Worm (Caenorhabditis elegans) whole organism, late embryonic: Measurements from ENCODE around the gene F38B6.7.

Experiments
- C08G9.2 ChIP-seq: sonication (generic microtip); optimal IDR thresholded peaks from 2 replicates; lab custom pipeline; 2016; ENCODE audit warnings: mild to moderate bottlenecking, missing genetic modification characterization, moderate library complexity, missing compliant biosample characterization
- C38D4.7 ChIP-seq: fragments of 200-800 bp; sonication (Bioruptor generic); optimal IDR thresholded peaks from 2 replicates; lab custom pipeline; 2018; ENCODE audit warnings: mild to moderate bottlenecking, missing genetic modification characterization, moderate library complexity, missing compliant biosample characterization
- F13H6.1 ChIP-seq: sonication (generic microtip); optimal IDR thresholded peaks from 2 replicates; lab custom pipeline; 2016; ENCODE audit warnings: missing genetic modification characterization, missing compliant biosample characterization
- T23F11.4 ChIP-seq: fragments of 200-800 bp; sonication (Bioruptor generic); optimal IDR thresholded peaks from 2 replicates; lab custom pipeline; 2018; ENCODE audit warnings: mild to moderate bottlenecking, missing genetic modification characterization, missing compliant biosample characterization
- Y22D7AL.16 ChIP-seq: sonication (generic microtip); optimal IDR thresholded peaks from 2 replicates; lab custom pipeline; 2016; ENCODE audit warnings: missing genetic modification characterization, missing compliant biosample characterization
- ahr-1 ChIP-seq: sonication (generic microtip); optimal IDR thresholded peaks from 2 replicates; lab custom pipeline; 2016; ENCODE audit warnings: missing genetic modification characterization, missing compliant biosample characterization
- ama-1 ChIP-seq: fragments of 150-350 bp; optimal IDR thresholded peaks from 2 replicates; lab custom pipeline; 2014
- ceh-14 ChIP-seq: sonication (generic microtip); optimal IDR thresholded peaks from 2 replicates; lab custom pipeline; 2016; ENCODE audit warnings: missing genotype, missing genetic modification characterization, missing compliant biosample characterization
- ceh-18 ChIP-seq: sonication (generic microtip); optimal IDR thresholded peaks from 2 replicates; lab custom pipeline; 2016; ENCODE audit warnings: missing genetic modification characterization, missing compliant biosample characterization
- ceh-19 ChIP-seq: fragments of 200-800 bp; sonication (Bioruptor generic); optimal IDR thresholded peaks from 2 replicates; lab custom pipeline; 2018; ENCODE audit warnings: mild to moderate bottlenecking, missing genetic modification characterization, missing compliant biosample characterization
- ceh-22 ChIP-seq: sonication (generic microtip); optimal IDR thresholded peaks from 2 replicates; lab custom pipeline; 2017; ENCODE audit warnings: missing biosample characterization, missing genetic modification characterization
- ceh-30 ChIP-seq: fragments of 150-350 bp; optimal IDR thresholded peaks from 2 replicates; lab custom pipeline; 2014; ENCODE audit warnings: missing biosample characterization, missing genetic modification characterization
- ceh-31 ChIP-seq: sonication (generic microtip); optimal IDR thresholded peaks from 2 replicates; lab custom pipeline; 2016; ENCODE audit warnings: missing genetic modification characterization, missing compliant biosample characterization
- ceh-48 ChIP-seq: sonication (generic microtip); optimal IDR thresholded peaks from 2 replicates; lab custom pipeline; 2016; ENCODE audit warnings: missing genetic modification characterization, inconsistent platforms, missing compliant biosample characterization
- ceh-6 ChIP-seq: fragments of 200-800 bp; sonication (Bioruptor generic); optimal IDR thresholded peaks from 2 replicates; lab custom pipeline; 2018; ENCODE audit warnings: mild to moderate bottlenecking, missing genetic modification characterization, missing compliant biosample characterization
- dve-1 ChIP-seq: sonication (generic microtip); optimal IDR thresholded peaks from 2 replicates; lab custom pipeline; 2017; ENCODE audit warnings: antibody characterized with exemption, mild to moderate bottlenecking, missing genetic modification characterization, missing compliant biosample characterization
- elt-4 ChIP-seq: sonication (generic microtip); optimal IDR thresholded peaks from 2 replicates; lab custom pipeline; 2016; ENCODE audit warnings: missing genetic modification characterization, missing compliant biosample characterization
- eyg-1 ChIP-seq: sonication (generic microtip); optimal IDR thresholded peaks from 2 replicates; lab custom pipeline; 2016; ENCODE audit warnings: missing genotype, missing genetic modification characterization, missing compliant biosample characterization
- gmeb-2 ChIP-seq: sonication (generic microtip); optimal IDR thresholded peaks from 2 replicates; lab custom pipeline; 2016; ENCODE audit warnings: missing genetic modification characterization, inconsistent platforms, missing compliant biosample characterization
- hlh-15 ChIP-seq: sonication (generic microtip); optimal IDR thresholded peaks from 2 replicates; lab custom pipeline; 2016; ENCODE audit warnings: missing genetic modification characterization, missing compliant biosample characterization
- hlh-30 ChIP-seq: sonication (generic microtip); optimal IDR thresholded peaks from 2 replicates; lab custom pipeline; 2017; ENCODE audit warnings: antibody characterized with exemption, missing genetic modification characterization, missing compliant biosample characterization; ENCODE audit not compliant: insufficient read depth
- hlh-8 ChIP-seq: sonication (generic microtip); optimal IDR thresholded peaks from 2 replicates; lab custom pipeline; 2016; ENCODE audit warnings: missing genotype, missing genetic modification characterization, missing compliant biosample characterization
- lin-11 ChIP-seq: fragments of 200-800 bp; sonication (Bioruptor generic); optimal IDR thresholded peaks from 2 replicates; lab custom pipeline; 2018; ENCODE audit warnings: mild to moderate bottlenecking, missing genetic modification characterization, missing compliant biosample characterization
- mec-3 ChIP-seq: sonication (generic microtip); optimal IDR thresholded peaks from 2 replicates; lab custom pipeline; 2016; ENCODE audit warnings: borderline replicate concordance, missing genetic modification characterization, missing compliant biosample characterization
- nfya-1 ChIP-seq: sonication (generic microtip); optimal IDR thresholded peaks from 2 replicates; lab custom pipeline; 2017; ENCODE audit warnings: missing genetic modification characterization, mild to moderate bottlenecking, missing compliant biosample characterization, antibody characterized with exemption, moderate library complexity
- nhr-11 ChIP-seq: fragments of 150-350 bp; optimal IDR thresholded peaks from 2 replicates; lab custom pipeline; 2014; ENCODE audit warnings: missing biosample characterization, missing genetic modification characterization
- nhr-232 ChIP-seq: sonication (generic microtip); optimal IDR thresholded peaks from 2 replicates; lab custom pipeline; 2016; ENCODE audit warnings: missing genetic modification characterization, missing compliant biosample characterization
- npax-4 ChIP-seq: sonication (generic microtip); optimal IDR thresholded peaks from 2 replicates; lab custom pipeline; 2016; ENCODE audit warnings: missing genetic modification characterization, missing compliant biosample characterization
- odd-2 ChIP-seq: sonication (generic microtip); optimal IDR thresholded peaks from 2 replicates; lab custom pipeline; 2017; ENCODE audit warnings: antibody characterized with exemption, mild to moderate bottlenecking, missing genetic modification characterization, missing compliant biosample characterization
- pat-9 ChIP-seq: fragments of 200-800 bp; sonication (Bioruptor generic); optimal IDR thresholded peaks from 2 replicates; lab custom pipeline; 2018; ENCODE audit warnings: mild to moderate bottlenecking, missing genetic modification characterization, moderate library complexity, missing compliant biosample characterization
- pax-1 ChIP-seq: fragments of 150-350 bp; optimal IDR thresholded peaks from 2 replicates; lab custom pipeline; 2014; ENCODE audit warnings: missing biosample characterization, missing genetic modification characterization
- pha-4 ChIP-seq: fragments of 150-350 bp; optimal IDR thresholded peaks from 2 replicates; lab custom pipeline; 2018; ENCODE audit warnings: missing biosample characterization, missing genetic modification reagents, missing genetic modification characterization
- pqm-1 ChIP-seq: sonication (generic microtip); optimal IDR thresholded peaks from 2 replicates; lab custom pipeline; 2016; ENCODE audit warnings: missing genetic modification characterization, missing compliant biosample characterization
- pros-1 ChIP-seq: fragments of 150-350 bp; optimal IDR thresholded peaks from 2 replicates; lab custom pipeline; 2014; ENCODE audit warnings: missing biosample characterization, missing genetic modification reagents, missing genetic modification characterization
- ref-2 ChIP-seq: sonication (generic microtip); optimal IDR thresholded peaks from 2 replicates; lab custom pipeline; 2016; ENCODE audit warnings: missing genetic modification characterization, missing compliant biosample characterization
- rnt-1 ChIP-seq: sonication (generic microtip); optimal IDR thresholded peaks from 2 replicates; lab custom pipeline; 2016; ENCODE audit warnings: missing genetic modification characterization, missing compliant biosample characterization
- sox-2 ChIP-seq: fragments of 200-800 bp; sonication (Bioruptor generic); IDR thresholded peaks from 2 replicates; pipeline ENCODE4 v1.3.6; 2022; ENCODE audit warnings: missing genetic modification reagents, missing genetic modification characterization, missing compliant biosample characterization
- syd-9 ChIP-seq: sonication (generic microtip); optimal IDR thresholded peaks from 2 replicates; lab custom pipeline; 2016; ENCODE audit warnings: mild to moderate bottlenecking, missing genetic modification characterization, moderate library complexity, missing compliant biosample characterization
- tbx-2 ChIP-seq: sonication (generic microtip); optimal IDR thresholded peaks from 2 replicates; lab custom pipeline; 2016; ENCODE audit warnings: missing genetic modification characterization, missing compliant biosample characterization
- tbx-7 ChIP-seq: sonication (generic microtip); optimal IDR thresholded peaks from 2 replicates; lab custom pipeline; 2016; ENCODE audit warnings: missing genotype, missing genetic modification characterization, missing compliant biosample characterization
- ttx-3 ChIP-seq: sonication (generic microtip); optimal IDR thresholded peaks from 2 replicates; lab custom pipeline; 2016; ENCODE audit warnings: missing genetic modification reagents, missing genetic modification characterization, missing compliant biosample characterization
- unc-3 ChIP-seq, 2 experiments: fragments of 200-800 bp in 1 of 2; sonication (Bioruptor generic) in 1 of 2; sonication (generic microtip) in 1 of 2; conservative IDR thresholded peaks in 1 of 2; optimal IDR thresholded peaks in 1 of 2; 2 replicates each; pipeline versions ENCODE4 v1.3.6 to Lab custom; 2016 to 2022; ENCODE audit warnings: missing compliant biosample characterization in 2 of 2, missing genetic modification characterization in 2 of 2, missing genetic modification reagents in 1 of 2
- unc-42 ChIP-seq: sonication (generic microtip); optimal IDR thresholded peaks from 2 replicates; lab custom pipeline; 2016; ENCODE audit warnings: missing genotype, missing genetic modification characterization, missing compliant biosample characterization
- unc-55 ChIP-seq: sonication (generic microtip); optimal IDR thresholded peaks from 2 replicates; lab custom pipeline; 2017; ENCODE audit warnings: missing biosample characterization, missing genetic modification reagents, missing genetic modification characterization
- zip-5 ChIP-seq: sonication (generic microtip); optimal IDR thresholded peaks from 2 replicates; lab custom pipeline; 2016; ENCODE audit warnings: missing genetic modification characterization, missing compliant biosample characterization

The F38B6.7 gene

ce11 chrX:6743853-6744346 lies 45.7 kb upstream of the F38B6.7 start (continued):
- TF ChIP-seq unc-55: peak; percentile 64
- no peak for TF ChIP-seq elt-4 (tag; lab: Kevin White, UChicago)
- peak; percentile 3 for TF ChIP-seq hlh-8 (tag; lab: Kevin White, UChicago)
- peak; percentile 41 for TF ChIP-seq ref-2 (tag; lab: Kevin White, UChicago)
- TF ChIP-seq nfya-1 (tag; lab: Kevin White, UChicago): peak; percentile 43
- TF ChIP-seq pax-1 (tag; lab: Kevin White, UChicago): no peak
- no peak for TF ChIP-seq mec-3 (tag; lab: Kevin White, UChicago)
- peak; percentile 18 for TF ChIP-seq F13H6.1
- TF ChIP-seq ceh-14: no peak
- TF ChIP-seq, all 69 proteins: peak for 12

- TF ChIP-seq ama-1: no peak
- TF ChIP-seq odd-2: no peak
- TF ChIP-seq ceh-48: no peak
- TF ChIP-seq T23F11.4 (GFP tag; lab: Kevin White, UChicago): no peak
- no peak for TF ChIP-seq pqm-1
- no peak for TF ChIP-seq dve-1
- no peak for TF ChIP-seq pha-4 (tag; lab: Kevin White, UChicago)
- no peak for TF ChIP-seq hlh-15 (tag; lab: Kevin White, UChicago)
- TF ChIP-seq unc-42: no peak
Measured at ce11 chrX:6743344-6743743, 45.2 kb upstream of the F38B6.7 start.

- TF ChIP-seq ceh-31 (tag; lab: Kevin White, UChicago) (peak; percentile 7), hlh-30 (tag; lab: Kevin White, UChicago) (peak; percentile 78), gmeb-2 (tag; lab: Kevin White, UChicago) (no peak), zip-5 (tag; lab: Kevin White, UChicago) (no peak), ceh-18 (peak; percentile 23)
Measured at ce11 chrX:6742891-6743290, 44.7 kb upstream of the F38B6.7 start.

- TF ChIP-seq syd-9 (tag; lab: Kevin White, UChicago) (peak; percentile 58), ceh-30 (tag; lab: Kevin White, UChicago) (no peak), sox-2 (GFP tag; lab: Robert Waterston, UW) (no peak), mec-3 (tag; lab: Kevin White, UChicago) (no peak), pax-1 (tag; lab: Kevin White, UChicago) (peak; percentile 3), ahr-1 (tag; lab: Kevin White, UChicago) (peak; percentile 6), tbx-7 (no peak), unc-3 (GFP tag; conservative IDR thresholded peaks at IDR 0.05; lab: Robert Waterston, UW) (no peak), unc-3 (tag; optimal IDR thresholded peaks at IDR 0.05; lab: Kevin White, UChicago) (peak; percentile 39), ceh-22 (tag; lab: Kevin White, UChicago) (no peak), ttx-3 (tag; lab: Kevin White, UChicago) (no peak), gmeb-2 (tag; lab: Kevin White, UChicago) (no peak), ref-2 (tag; lab: Kevin White, UChicago) (peak; percentile 82), eyg-1 (tag; lab: Kevin White, UChicago) (peak; percentile 69), unc-42 (peak; percentile 48), unc-55 (peak; percentile 81), C08G9.2 (tag; lab: Kevin White, UChicago) (peak; percentile 33), C38D4.7 (GFP tag; lab: Kevin White, UChicago) (peak; percentile 23), nhr-11 (tag; lab: Kevin White, UChicago) (no peak), T23F11.4 (GFP tag; lab: Kevin White, UChicago) (peak; percentile 85), pat-9 (peak; percentile 56), F13H6.1 (peak; percentile 54), tbx-2 (tag; lab: Kevin White, UChicago) (peak; percentile 88), ceh-19 (peak; percentile 87), nhr-232 (tag; lab: Kevin White, UChicago) (no peak), ceh-31 (tag; lab: Kevin White, UChicago) (peak; percentile 79), lin-11 (tag; lab: Kevin White, UChicago) (peak; percentile 21), ceh-6 (GFP tag; lab: Kevin White, UChicago) (peak; percentile 8), rnt-1 (tag; lab: Kevin White, UChicago) (peak; percentile 97), pros-1 (tag; lab: Kevin White, UChicago) (peak; percentile 65), pha-4 (tag; lab: Kevin White, UChicago) (no peak), Y22D7AL.16 (tag; lab: Kevin White, UChicago) (no peak), npax-4 (tag; lab: Kevin White, UChicago) (no peak), pqm-1 (no peak)
Measured at ce11 chrX:6742011-6742683, 44.0 kb upstream of the F38B6.7 start, which contains the start of gene mdl-1. mdl-1 (plus strand) TSS chrX:6742351.
